Fruit fly (Drosophila melanogaster) whole organism, wandering third instar larva: ENCODE measurements around the gene CLIP-190.

ENCODE experiments used
- Abd-B ChIP-seq: fragments of >200 bp; optimal IDR thresholded peaks from 2 replicates; lab custom pipeline; 2017; ENCODE audit warnings: missing biosample characterization, missing genetic modification characterization
- CG32264 ChIP-seq: fragments of 200-800 bp; sonication (Bioruptor generic); optimal IDR thresholded peaks from 2 replicates; lab custom pipeline; 2016; ENCODE audit warnings: missing biosample characterization, missing genetic modification characterization
- CG9705 ChIP-seq: fragments of 200-800 bp; sonication (Bioruptor generic); optimal IDR thresholded peaks from 2 replicates; lab custom pipeline; 2018; ENCODE audit warnings: missing biosample characterization, mild to moderate bottlenecking, missing genetic modification characterization
- CrebA ChIP-seq: fragments of 200-800 bp; sonication (Bioruptor generic); optimal IDR thresholded peaks from 2 replicates; lab custom pipeline; 2016; ENCODE audit warnings: missing biosample characterization, mild to moderate bottlenecking, missing genetic modification characterization, borderline replicate concordance
- Dfd ChIP-seq: fragments of >200 bp; optimal IDR thresholded peaks from 2 replicates; lab custom pipeline; 2017; ENCODE audit warnings: missing biosample characterization, missing genetic modification characterization
- Dif ChIP-seq: fragments of 200-275, 200-300 bp; sonication (Bioruptor generic); optimal IDR thresholded peaks from 2 replicates; lab custom pipeline; 2018; ENCODE audit warnings: missing biosample characterization, missing genetic modification characterization; ENCODE audit not compliant: partially characterized antibody
- GATAd ChIP-seq: sonication (Bioruptor generic); optimal IDR thresholded peaks from 2 replicates; lab custom pipeline; 2016; ENCODE audit warnings: missing biosample characterization, missing genetic modification characterization
- HLH106 ChIP-seq: fragments of 200-800 bp; optimal IDR thresholded peaks from 3 replicates; lab custom pipeline; 2019; ENCODE audit warnings: missing biosample characterization, mild to moderate bottlenecking, missing genetic modification characterization, moderate library complexity
- Hnf4 ChIP-seq: fragments of 200-800 bp; sonication (Bioruptor generic); optimal IDR thresholded peaks from 2 replicates; lab custom pipeline; 2016; ENCODE audit warnings: missing biosample characterization, mild to moderate bottlenecking, missing genetic modification characterization
- Hr78 ChIP-seq: fragments of >200 bp; optimal IDR thresholded peaks from 2 replicates; lab custom pipeline; 2017; ENCODE audit warnings: missing biosample characterization, missing genetic modification characterization
- Hr83 ChIP-seq: fragments of 200-300 bp; sonication (Bioruptor generic); optimal IDR thresholded peaks from 2 replicates; lab custom pipeline; 2016; ENCODE audit warnings: missing biosample characterization, mild to moderate bottlenecking, missing genetic modification characterization, moderate library complexity; ENCODE audit not compliant: poor library complexity, severe bottlenecking
- Jra ChIP-seq: sonication (Bioruptor generic); optimal IDR thresholded peaks from 2 replicates; lab custom pipeline; 2016; ENCODE audit warnings: missing biosample characterization, missing genetic modification characterization
- Mio ChIP-seq: sonication (Bioruptor generic); optimal IDR thresholded peaks from 2 replicates; lab custom pipeline; 2016; ENCODE audit warnings: missing biosample characterization, missing genetic modification characterization
- Myc ChIP-seq: fragments of >200 bp; optimal IDR thresholded peaks from 2 replicates; lab custom pipeline; 2017
- N ChIP-seq: fragments of >200 bp; optimal IDR thresholded peaks from 2 replicates; lab custom pipeline; 2018; ENCODE audit warnings: missing biosample characterization, missing external identifiers, missing genetic modification characterization
- OdsH ChIP-seq: fragments of 200-800 bp; sonication (Bioruptor generic); optimal IDR thresholded peaks from 2 replicates; lab custom pipeline; 2016; ENCODE audit warnings: missing biosample characterization, mild to moderate bottlenecking, missing genetic modification characterization
- Rel ChIP-seq, 2 experiments: fragments of 200-800 bp; sonication (Bioruptor generic) in 1 of 2; optimal IDR thresholded peaks; 2 replicates in 1 of 2; 3 replicates in 1 of 2; lab custom pipeline; 2016 to 2019; ENCODE audit warnings: mild to moderate bottlenecking in 2 of 2, missing biosample characterization in 2 of 2, missing genetic modification characterization in 2 of 2, moderate library complexity in 1 of 2
- Sp1 ChIP-seq: fragments of 200-800 bp; sonication (Bioruptor generic); optimal IDR thresholded peaks from 3 replicates; lab custom pipeline; 2019; ENCODE audit warnings: missing biosample characterization, mild to moderate bottlenecking, missing genetic modification characterization, moderate library complexity
- Vsx2 ChIP-seq: fragments of 200-300, 225-300 bp; sonication (Bioruptor generic); optimal IDR thresholded peaks from 2 replicates; lab custom pipeline; 2018; ENCODE audit warnings: missing biosample characterization, missing genetic modification characterization; ENCODE audit not compliant: partially characterized antibody
- br ChIP-seq: fragments of 200-800 bp; sonication (Bioruptor generic); optimal IDR thresholded peaks from 2 replicates; lab custom pipeline; 2016; ENCODE audit warnings: missing biosample characterization, missing genetic modification characterization
- brk ChIP-seq: fragments of 200-800 bp; sonication (Bioruptor generic); optimal IDR thresholded peaks from 2 replicates; lab custom pipeline; 2016; ENCODE audit warnings: missing biosample characterization, mild to moderate bottlenecking, missing genetic modification characterization
- dl ChIP-seq, 2 experiments: fragments of 175-275, 200-275 bp in 1 of 2; fragments of 200-275 bp in 1 of 2; sonication (Bioruptor generic); optimal IDR thresholded peaks; lab custom pipeline; 2018; ENCODE audit warnings: mild to moderate bottlenecking in 2 of 2, missing biosample characterization in 2 of 2, missing genetic modification characterization in 2 of 2, moderate library complexity in 2 of 2; ENCODE audit not compliant: partially characterized antibody in 2 of 2, insufficient read depth in 1 of 2
- dmrt93B ChIP-seq: fragments of 200-800 bp; sonication (Bioruptor generic); optimal IDR thresholded peaks from 2 replicates; lab custom pipeline; 2018; ENCODE audit warnings: missing biosample characterization, mild to moderate bottlenecking, missing genetic modification characterization
- dsf ChIP-seq: sonication (Bioruptor generic); optimal IDR thresholded peaks from 2 replicates; lab custom pipeline; 2016; ENCODE audit warnings: missing biosample characterization, missing genetic modification characterization, borderline replicate concordance
- ey ChIP-seq: fragments of 200-800 bp; sonication (Bioruptor generic); optimal IDR thresholded peaks from 2 replicates; lab custom pipeline; 2016; ENCODE audit warnings: missing biosample characterization, missing genetic modification characterization
- foxo ChIP-seq, 2 experiments: fragments of 200-800 bp; sonication (Bioruptor generic); optimal IDR thresholded peaks; 2 replicates in 1 of 2; 3 replicates in 1 of 2; lab custom pipeline; 2016 to 2017; ENCODE audit warnings: missing biosample characterization in 2 of 2, missing genetic modification characterization in 2 of 2
- fru ChIP-seq: fragments of 200-800 bp; sonication (Bioruptor generic); optimal IDR thresholded peaks from 3 replicates; lab custom pipeline; 2016; ENCODE audit warnings: missing biosample characterization, mild to moderate bottlenecking, missing genetic modification characterization
- h ChIP-seq: fragments of 200-800 bp; sonication (Bioruptor generic); optimal IDR thresholded peaks from 3 replicates; lab custom pipeline; 2016; ENCODE audit warnings: missing biosample characterization, mild to moderate bottlenecking, missing genetic modification characterization
- jim ChIP-seq: fragments of 175-275, 200-325 bp; sonication (Bioruptor generic); optimal IDR thresholded peaks from 2 replicates; lab custom pipeline; 2016; ENCODE audit warnings: missing biosample characterization, mild to moderate bottlenecking, missing genetic modification characterization
- lola ChIP-seq: fragments of >200 bp; optimal IDR thresholded peaks from 2 replicates; lab custom pipeline; 2017; ENCODE audit warnings: missing biosample characterization, missing genetic modification characterization
- pan ChIP-seq: fragments of >200 bp; optimal IDR thresholded peaks from 2 replicates; lab custom pipeline; 2017
- psq ChIP-seq: fragments of 200-800 bp; sonication (Bioruptor generic); optimal IDR thresholded peaks from 3 replicates; lab custom pipeline; 2017; ENCODE audit warnings: missing biosample characterization, mild to moderate bottlenecking, missing genetic modification characterization, moderate library complexity
- rgr ChIP-seq: fragments of 200-800 bp; sonication (Bioruptor generic); optimal IDR thresholded peaks from 3 replicates; lab custom pipeline; 2016; ENCODE audit warnings: missing biosample characterization, mild to moderate bottlenecking, missing genetic modification characterization
- sage ChIP-seq: fragments of 200-800 bp; sonication (Bioruptor generic); optimal IDR thresholded peaks from 2 replicates; lab custom pipeline; 2016; ENCODE audit warnings: missing biosample characterization, mild to moderate bottlenecking, missing genetic modification characterization
- sv ChIP-seq: fragments of 200-800 bp; sonication (Bioruptor generic); optimal IDR thresholded peaks from 3 replicates; lab custom pipeline; 2016; ENCODE audit warnings: missing biosample characterization, missing genetic modification characterization
- tai ChIP-seq: sonication (Bioruptor generic); optimal IDR thresholded peaks from 2 replicates; lab custom pipeline; 2016; ENCODE audit warnings: missing biosample characterization, missing genetic modification characterization
- usp ChIP-seq: fragments of >200 bp; optimal IDR thresholded peaks from 2 replicates; lab custom pipeline; 2017; ENCODE audit warnings: missing biosample characterization, missing genetic modification characterization
- woc ChIP-seq: sonication (Bioruptor generic); optimal IDR thresholded peaks from 2 replicates; lab custom pipeline; 2016; ENCODE audit warnings: missing biosample characterization, mild to moderate bottlenecking, missing genetic modification characterization

CLIP-190 gene

dm6 chr2L:17387735-17388367 is 3.4 kb downstream of the CLIP-190 start:
- TF ChIP-seq foxo (GFP tag; optimal IDR thresholded peaks at IDR 0.05; lab: Kevin White, UChicago): peak in 1 of 2 experiments; percentile 13
- TF ChIP-seq dl (GFP tag; optimal IDR thresholded peaks at IDR 0.05; lab: Kevin White, UChicago; ENCODE audit: insufficient read depth in 1 of 2, partially characterized antibody in 2 of 2): no peak
- no peak for TF ChIP-seq CrebA
- TF ChIP-seq Sp1 (GFP tag; lab: Kevin White, UChicago): no peak
- TF ChIP-seq CG32264 (GFP tag; lab: Kevin White, UChicago): no peak
- TF ChIP-seq Vsx2 (GFP tag; lab: Kevin White, UChicago): no peak
- TF ChIP-seq Hr83 (GFP tag; lab: Kevin White, UChicago): peak; percentile 24
- TF ChIP-seq Hr78 (GFP tag; lab: Kevin White, UChicago): no peak
- peak; percentile 27 for TF ChIP-seq h (GFP tag; lab: Kevin White, UChicago)
- no peak for TF ChIP-seq GATAd (GFP tag; lab: Kevin White, UChicago)
- no peak for TF ChIP-seq psq (GFP tag; lab: Kevin White, UChicago)
- no peak for TF ChIP-seq br (GFP tag; lab: Kevin White, UChicago)
- TF ChIP-seq Abd-B (GFP tag; lab: Kevin White, UChicago): no peak
- no peak for TF ChIP-seq Rel (GFP tag; optimal IDR thresholded peaks at IDR 0.05; lab: Kevin White, UChicago)
- TF ChIP-seq Rel (tag; optimal IDR thresholded peaks at IDR 0.05; lab: Kevin White, UChicago): peak; percentile 82
- TF ChIP-seq Jra (GFP tag; lab: Kevin White, UChicago): no peak
- no peak for TF ChIP-seq woc (GFP tag; lab: Kevin White, UChicago)
- TF ChIP-seq tai (GFP tag; lab: Kevin White, UChicago): no peak
- TF ChIP-seq fru (GFP tag; lab: Kevin White, UChicago): no peak
- TF ChIP-seq pan: no peak
- no peak for TF ChIP-seq sv (GFP tag; lab: Kevin White, UChicago)
- TF ChIP-seq jim: no peak
- TF ChIP-seq rgr (GFP tag; lab: Kevin White, UChicago): peak; percentile 25
- no peak for TF ChIP-seq HLH106 (tag; lab: Kevin White, UChicago)
- no peak for TF ChIP-seq Hnf4 (GFP tag; lab: Kevin White, UChicago)
- TF ChIP-seq Dif (GFP tag; lab: Kevin White, UChicago): peak; percentile 42
- no peak for TF ChIP-seq dmrt93B (GFP tag; lab: Kevin White, UChicago)
- no peak for TF ChIP-seq brk (GFP tag; lab: Kevin White, UChicago)
- no peak for TF ChIP-seq usp (GFP tag; lab: Kevin White, UChicago)
- no peak for TF ChIP-seq ey (GFP tag; lab: Kevin White, UChicago)
- no peak for TF ChIP-seq CG9705
- TF ChIP-seq N (GFP tag; lab: Kevin White, UChicago): no peak

dm6 chr2L:17389104-17389503 is 4.6 kb downstream of the CLIP-190 start:
- TF ChIP-seq Hr83 (GFP tag; lab: Kevin White, UChicago) (peak; percentile 59), Jra (GFP tag; lab: Kevin White, UChicago) (no peak), fru (GFP tag; lab: Kevin White, UChicago) (peak; percentile 79), psq (GFP tag; lab: Kevin White, UChicago) (peak; percentile 12), jim (peak; percentile 25), ey (GFP tag; lab: Kevin White, UChicago) (no peak), Dif (GFP tag; lab: Kevin White, UChicago) (peak; percentile 88), lola (no peak), CG9705 (no peak), pan (no peak), Sp1 (GFP tag; lab: Kevin White, UChicago) (peak; percentile 46), Dfd (GFP tag; lab: Kevin White, UChicago) (no peak), sage (GFP tag; lab: Kevin White, UChicago) (no peak), GATAd (GFP tag; lab: Kevin White, UChicago) (no peak), dsf (no peak), h (GFP tag; lab: Kevin White, UChicago) (peak; percentile 36), N (GFP tag; lab: Kevin White, UChicago) (no peak), tai (GFP tag; lab: Kevin White, UChicago) (no peak), OdsH (GFP tag; lab: Kevin White, UChicago) (peak; percentile 26), woc (GFP tag; lab: Kevin White, UChicago) (no peak), Myc (no peak), CrebA (peak; percentile 59), Hnf4 (GFP tag; lab: Kevin White, UChicago) (peak; percentile 36), dl (GFP tag; optimal IDR thresholded peaks at IDR 0.05; lab: Kevin White, UChicago; ENCODE audit: insufficient read depth in 1 of 2, partially characterized antibody in 2 of 2) (peak; percentile 69 to 73), Hr78 (GFP tag; lab: Kevin White, UChicago) (no peak), br (GFP tag; lab: Kevin White, UChicago) (peak; percentile 8), HLH106 (tag; lab: Kevin White, UChicago) (no peak), brk (GFP tag; lab: Kevin White, UChicago) (peak; percentile 22), dmrt93B (GFP tag; lab: Kevin White, UChicago) (no peak), usp (GFP tag; lab: Kevin White, UChicago) (no peak), foxo (GFP tag; optimal IDR thresholded peaks at IDR 0.05; lab: Kevin White, UChicago) (peak in 1 of 2 experiments; percentile 23), CG32264 (GFP tag; lab: Kevin White, UChicago) (no peak), rgr (GFP tag; lab: Kevin White, UChicago) (peak; percentile 16), Abd-B (GFP tag; lab: Kevin White, UChicago) (no peak), Mio (GFP tag; lab: Kevin White, UChicago) (no peak), sv (GFP tag; lab: Kevin White, UChicago) (no peak), Rel (GFP tag; optimal IDR thresholded peaks at IDR 0.05; lab: Kevin White, UChicago) (no peak), Rel (tag; optimal IDR thresholded peaks at IDR 0.05; lab: Kevin White, UChicago) (peak; percentile 60), Vsx2 (GFP tag; lab: Kevin White, UChicago) (no peak)
- TF ChIP-seq, all 38 proteins: peak for 16
